Worm (Caenorhabditis elegans) whole organism, L4/young adult: ENCODE measurements around the gene mccc-1.

Experiments
- W03F9.2 ChIP-seq: fragments of 150-350 bp; optimal IDR thresholded peaks from 2 replicates; lab custom pipeline; 2014; ENCODE audit warnings: missing biosample characterization, missing genetic modification characterization
- dao-5 ChIP-seq: sonication (generic microtip); optimal IDR thresholded peaks from 2 replicates; lab custom pipeline; 2016; ENCODE audit warnings: missing genotype, missing genetic modification characterization, moderate library complexity, missing compliant biosample characterization
- him-1 ChIP-seq: sonication (generic microtip); optimal IDR thresholded peaks from 2 replicates; lab custom pipeline; 2016; ENCODE audit warnings: missing genotype, missing genetic modification reagents, missing genetic modification characterization, missing compliant biosample characterization

DNA sequence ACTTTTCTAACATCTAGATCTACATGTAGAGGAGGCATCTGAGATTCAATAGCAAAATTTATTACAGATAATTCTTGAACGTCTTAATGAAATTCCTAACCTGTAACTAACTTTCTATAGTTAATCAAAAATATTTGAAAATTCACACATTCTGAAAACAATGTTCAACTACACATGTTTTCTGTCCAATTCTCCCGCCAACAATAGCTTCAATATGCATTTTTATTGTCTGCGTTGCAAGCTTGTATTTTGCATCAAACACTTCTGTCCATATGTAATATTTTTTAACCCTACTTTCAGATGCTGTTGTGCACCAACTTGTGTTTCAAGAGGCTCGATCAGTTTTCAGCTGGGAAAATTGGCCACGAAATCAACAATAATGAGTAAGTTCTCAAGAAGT lies 14.3 kb downstream of the mccc-1 start, which contains the start of gene tbc-3:
- TF ChIP-seq him-1 (tag; lab: Kevin White, UChicago): no peak
- TF ChIP-seq dao-5 (tag; lab: Kevin White, UChicago): no peak
- TF ChIP-seq W03F9.2 (tag; lab: Kevin White, UChicago): no peak
